Worm (Caenorhabditis elegans): ENCODE results near the gene F55A4.7.
A peak's percentile ranks its signal among the peaks of the same experiment; 100 is the strongest.

Gene F55A4.7

ce11 chrX:1021835-1022311 is 16.4 kb downstream of the F55A4.7 start:
- TF ChIP-seq xbp-1 (tag; optimal IDR thresholded peaks at IDR 0.05) (no peak), unc-130 (tag; optimal IDR thresholded peaks at IDR 0.05) (no peak), nhr-77 (tag; optimal IDR thresholded peaks at IDR 0.05) (no peak), blmp-1 (tag; optimal IDR thresholded peaks at IDR 0.05) (no peak), egl-27 (tag; optimal IDR thresholded peaks at IDR 0.05) (no peak), elt-2 (tag; optimal IDR thresholded peaks at IDR 0.05) (no peak), zag-1 (tag; optimal IDR thresholded peaks at IDR 0.05) (no peak), C34B4.2 (tag; optimal IDR thresholded peaks at IDR 0.05) (no peak), tbx-2 (tag; optimal IDR thresholded peaks at IDR 0.05) (no peak), nhr-85 (tag) (no peak), swsn-7 (tag; optimal IDR thresholded peaks at IDR 0.05) (peak; percentile 23), fos-1 (tag; optimal IDR thresholded peaks at IDR 0.05) (no peak), ets-5 (GFP tag; IDR thresholded peaks at IDR 0.05) (no peak), nhr-76 (tag; optimal IDR thresholded peaks at IDR 0.05) (no peak), skn-1 (tag; optimal IDR thresholded peaks at IDR 0.05) (peak; percentile 35), C04F5.9 (tag; optimal IDR thresholded peaks at IDR 0.05) (no peak), elt-3 (tag; optimal IDR thresholded peaks at IDR 0.05) (no peak), dsc-1 (tag; optimal IDR thresholded peaks at IDR 0.05) (no peak), ztf-11 (tag; optimal IDR thresholded peaks at IDR 0.05) (no peak), nhr-47 (tag; optimal IDR thresholded peaks at IDR 0.05) (peak; percentile 32), nhr-20 (tag; optimal IDR thresholded peaks at IDR 0.05) (no peak), pag-3 (tag; optimal IDR thresholded peaks at IDR 0.05; ENCODE audit: borderline replicate concordance, insufficient read depth) (no peak), nhr-11 (tag; optimal IDR thresholded peaks at IDR 0.05) (no peak), irx-1 (tag; optimal IDR thresholded peaks at IDR 0.05) (no peak), unc-62 (GFP tag; optimal IDR thresholded peaks at IDR 0.05) (no peak), ceh-63 (GFP tag; optimal IDR thresholded peaks at IDR 0.05) (no peak), unc-98 (GFP tag; IDR thresholded peaks at IDR 0.05) (no peak), fkh-8 (tag; optimal IDR thresholded peaks at IDR 0.05) (peak; percentile 41), ces-1 (GFP tag; optimal IDR thresholded peaks at IDR 0.05) (no peak), unc-30 (tag; optimal IDR thresholded peaks at IDR 0.05) (no peak), egl-13 (tag; optimal IDR thresholded peaks at IDR 0.05) (peak; percentile 11), unc-86 (tag; optimal IDR thresholded peaks at IDR 0.05) (no peak), aly-2 (tag; optimal IDR thresholded peaks at IDR 0.05) (no peak), jun-1 (tag; optimal IDR thresholded peaks at IDR 0.05) (no peak), nhr-28 (tag; optimal IDR thresholded peaks at IDR 0.05) (no peak), grh-1 (GFP tag; IDR thresholded peaks at IDR 0.05) (no peak), mdl-1 (tag; optimal IDR thresholded peaks at IDR 0.05) (no peak), fkh-10 (GFP tag; optimal IDR thresholded peaks at IDR 0.05) (peak; percentile 31), fkh-4 (tag; optimal IDR thresholded peaks at IDR 0.05; ENCODE audit: borderline replicate concordance) (no peak), hlh-17 (GFP tag; optimal IDR thresholded peaks at IDR 0.05; ENCODE audit: borderline replicate concordance) (no peak), lir-3 (tag; optimal IDR thresholded peaks at IDR 0.05; ENCODE audit: poor library complexity) (no peak), efl-1 (optimal IDR thresholded peaks at IDR 0.05) (no peak), efl-1 (GFP tag; optimal IDR thresholded peaks at IDR 0.05 in 1 of 2) (no peak), nhr-90 (tag; optimal IDR thresholded peaks at IDR 0.05; ENCODE audit: poor library complexity) (no peak), isw-1 (GFP tag; IDR thresholded peaks at IDR 0.05) (peak; percentile 14; the same call in 1 of the 2 replicates), mef-2 (tag; optimal IDR thresholded peaks at IDR 0.05) (no peak), lin-15B (tag; optimal IDR thresholded peaks at IDR 0.05) (no peak), lin-39 (tag; optimal IDR thresholded peaks at IDR 0.05) (no peak), lin-13 (GFP tag; optimal IDR thresholded peaks at IDR 0.05) (no peak), snpc-4 (tag; optimal IDR thresholded peaks at IDR 0.05) (no peak), nhr-237 (tag; optimal IDR thresholded peaks at IDR 0.05) (no peak), nhr-71 (tag; optimal IDR thresholded peaks at IDR 0.05) (peak; percentile 28), efl-3 (GFP tag; optimal IDR thresholded peaks at IDR 0.05) (no peak), alr-1 (tag; optimal IDR thresholded peaks at IDR 0.05; ENCODE audit: borderline replicate concordance) (no peak)
